Worm (Caenorhabditis elegans) whole organism, mixed stage, embryonic: Measurements from ENCODE around the gene F19D8.2.

Experiments
- bed-3 ChIP-seq: fragments of 200-800 bp; sonication (Bioruptor generic); optimal IDR thresholded peaks from 3 replicates; lab custom pipeline; 2018; ENCODE audit warnings: mild to moderate bottlenecking, missing genetic modification characterization, moderate library complexity, missing compliant biosample characterization
- blmp-1 ChIP-seq: fragments of 150-350 bp; optimal IDR thresholded peaks from 2 replicates; lab custom pipeline; 2014; ENCODE audit warnings: missing biosample characterization, missing genetic modification characterization
- ceh-39 ChIP-seq: fragments of 150-350 bp; optimal IDR thresholded peaks from 2 replicates; lab custom pipeline; 2014; ENCODE audit warnings: missing biosample characterization, missing genetic modification characterization
- ceh-43 ChIP-seq: fragments of 200-800 bp; sonication (Bioruptor generic); optimal IDR thresholded peaks from 2 replicates; lab custom pipeline; 2018; ENCODE audit warnings: mild to moderate bottlenecking, missing genetic modification characterization, moderate library complexity, missing compliant biosample characterization
- ces-1 ChIP-seq: fragments of 150-350 bp; optimal IDR thresholded peaks from 2 replicates; lab custom pipeline; 2014; ENCODE audit warnings: missing biosample characterization, missing genetic modification reagents, missing genetic modification characterization
- cnd-1 ChIP-seq: fragments of 200-800 bp; sonication (Bioruptor generic); optimal IDR thresholded peaks from 2 replicates; lab custom pipeline; 2018; ENCODE audit warnings: mild to moderate bottlenecking, missing genetic modification characterization, missing compliant biosample characterization
- drap-1 ChIP-seq: fragments of 200-800 bp; sonication (Bioruptor generic); optimal IDR thresholded peaks from 3 replicates; lab custom pipeline; 2018; ENCODE audit warnings: mild to moderate bottlenecking, missing genetic modification characterization, missing compliant biosample characterization
- elt-3 ChIP-seq: fragments of 150-350 bp; optimal IDR thresholded peaks from 2 replicates; lab custom pipeline; 2014; ENCODE audit warnings: missing biosample characterization, missing genetic modification characterization
- flh-1 ChIP-seq: fragments of 200-800 bp; sonication (Bioruptor generic); optimal IDR thresholded peaks from 2 replicates; lab custom pipeline; 2018; ENCODE audit warnings: mild to moderate bottlenecking, missing genetic modification characterization, moderate library complexity, missing compliant biosample characterization
- ham-2 ChIP-seq: fragments of 200-800 bp; sonication (Bioruptor generic); optimal IDR thresholded peaks from 2 replicates; lab custom pipeline; 2018; ENCODE audit warnings: mild to moderate bottlenecking, missing genetic modification characterization, missing compliant biosample characterization
- hlh-1 ChIP-seq: fragments of 150-350 bp; optimal IDR thresholded peaks from 2 replicates; lab custom pipeline; 2014; ENCODE audit warnings: missing biosample characterization, missing genetic modification reagents, missing genetic modification characterization
- lin-13 ChIP-seq: fragments of 150-350 bp; optimal IDR thresholded peaks from 2 replicates; lab custom pipeline; 2014; ENCODE audit warnings: missing biosample characterization, missing genetic modification characterization
- lin-32 ChIP-seq: fragments of 200-800 bp; sonication (Bioruptor generic); optimal IDR thresholded peaks from 2 replicates; lab custom pipeline; 2018; ENCODE audit warnings: mild to moderate bottlenecking, missing genetic modification characterization, missing compliant biosample characterization
- lsy-2 ChIP-seq: fragments of 150-350 bp; optimal IDR thresholded peaks from 2 replicates; lab custom pipeline; 2014; ENCODE audit warnings: missing biosample characterization, missing genetic modification characterization
- mab-5 ChIP-seq: fragments of 150-350 bp; optimal IDR thresholded peaks from 2 replicates; lab custom pipeline; 2014; ENCODE audit warnings: missing biosample characterization, missing genetic modification characterization
- mls-2 ChIP-seq: sonication (generic microtip); optimal IDR thresholded peaks from 2 replicates; lab custom pipeline; 2016; ENCODE audit warnings: mild to moderate bottlenecking, missing genetic modification characterization, moderate library complexity, missing compliant biosample characterization
- nhr-12 ChIP-seq: fragments of 150-350 bp; optimal IDR thresholded peaks from 2 replicates; lab custom pipeline; 2014; ENCODE audit warnings: missing biosample characterization, missing genetic modification characterization
- nhr-2 ChIP-seq: fragments of 150-350 bp; optimal IDR thresholded peaks from 2 replicates; lab custom pipeline; 2014; ENCODE audit warnings: missing biosample characterization, missing genetic modification characterization
- nhr-237 ChIP-seq: fragments of 150-350 bp; optimal IDR thresholded peaks from 2 replicates; lab custom pipeline; 2014; ENCODE audit warnings: missing biosample characterization, missing genetic modification characterization
- nhr-28 ChIP-seq: fragments of 150-350 bp; optimal IDR thresholded peaks from 2 replicates; lab custom pipeline; 2014; ENCODE audit warnings: missing biosample characterization, missing genetic modification characterization
- nhr-76 ChIP-seq: sonication (generic microtip); optimal IDR thresholded peaks from 2 replicates; lab custom pipeline; 2017; ENCODE audit warnings: missing biosample characterization, missing genetic modification characterization
- pha-4 ChIP-seq: fragments of 150-350 bp; optimal IDR thresholded peaks from 2 replicates; lab custom pipeline; 2018; ENCODE audit warnings: missing biosample characterization, missing genetic modification reagents, missing genetic modification characterization
- sem-2 ChIP-seq: fragments of 200-800 bp; sonication (Bioruptor generic); optimal IDR thresholded peaks from 2 replicates; lab custom pipeline; 2018; ENCODE audit warnings: mild to moderate bottlenecking, missing genetic modification characterization, missing compliant biosample characterization
- snpc-4 ChIP-seq: fragments of 150-350 bp; optimal IDR thresholded peaks from 2 replicates; lab custom pipeline; 2014; ENCODE audit warnings: missing biosample characterization, missing genetic modification characterization
- sptf-1 ChIP-seq: sonication (generic microtip); optimal IDR thresholded peaks from 2 replicates; lab custom pipeline; 2017; ENCODE audit warnings: mild to moderate bottlenecking, missing genetic modification characterization, moderate library complexity, missing compliant biosample characterization
- tbx-8 ChIP-seq: fragments of 200-800 bp; sonication (Bioruptor generic); optimal IDR thresholded peaks from 2 replicates; lab custom pipeline; 2018; ENCODE audit warnings: mild to moderate bottlenecking, missing genetic modification characterization, moderate library complexity, missing compliant biosample characterization
- unc-120 ChIP-seq: sonication (generic microtip); optimal IDR thresholded peaks from 2 replicates; lab custom pipeline; 2017; ENCODE audit warnings: missing genetic modification characterization, missing compliant biosample characterization; ENCODE audit not compliant: poor library complexity, severe bottlenecking
- unc-39 ChIP-seq: fragments of 150-350 bp; optimal IDR thresholded peaks from 2 replicates; lab custom pipeline; 2014; ENCODE audit warnings: missing biosample characterization, missing genetic modification characterization
- unc-62 ChIP-seq: fragments of 150-350 bp; optimal IDR thresholded peaks from 2 replicates; lab custom pipeline; 2014; ENCODE audit warnings: missing biosample characterization, missing genetic modification reagents, missing genetic modification characterization
- ztf-11 ChIP-seq: fragments of 150-350 bp; optimal IDR thresholded peaks from 2 replicates; lab custom pipeline; 2014; ENCODE audit warnings: missing biosample characterization, missing genetic modification characterization

Gene F19D8.2

DNA sequence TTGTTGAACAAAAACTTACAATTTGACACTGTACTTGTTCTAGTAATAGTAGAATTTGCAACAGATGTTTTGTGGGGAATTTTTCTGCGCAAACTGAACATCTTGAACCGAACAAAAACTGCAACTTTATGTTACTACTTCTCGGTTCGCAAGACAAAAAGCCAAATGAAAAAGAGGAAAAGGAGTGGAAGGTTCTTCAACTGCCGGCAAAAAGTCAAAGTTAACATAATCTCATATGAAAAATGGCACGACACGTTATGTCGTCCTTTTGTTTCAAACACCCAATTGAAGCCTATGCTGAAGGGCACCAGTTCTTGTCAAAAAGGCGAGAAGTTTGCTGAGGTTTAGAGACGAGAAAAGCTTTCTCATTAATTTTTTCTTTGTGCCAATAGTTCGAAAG lies 10.7 kb upstream of the F19D8.2 start, which contains the start of gene twk-23:
Gene twk-23 (minus strand): TSS at position 101 of the 400 bp plus-strand sequence.
- no peak for TF ChIP-seq ham-2
- no peak for TF ChIP-seq snpc-4 (tag; lab: Kevin White, UChicago)
- TF ChIP-seq nhr-12 = no peak
- TF ChIP-seq elt-3 = no peak
- TF ChIP-seq sptf-1 (tag; lab: Kevin White, UChicago) = no peak
- no peak for TF ChIP-seq unc-62 (GFP tag; lab: Kevin White, UChicago)
- no peak for TF ChIP-seq mls-2 (tag; lab: Kevin White, UChicago)
- no peak for TF ChIP-seq tbx-8 (GFP tag; lab: Kevin White, UChicago)
- TF ChIP-seq nhr-237 = no peak
- no peak for TF ChIP-seq sem-2 (GFP tag; lab: Kevin White, UChicago)
- TF ChIP-seq, all 35 proteins: peak for 0

DNA sequence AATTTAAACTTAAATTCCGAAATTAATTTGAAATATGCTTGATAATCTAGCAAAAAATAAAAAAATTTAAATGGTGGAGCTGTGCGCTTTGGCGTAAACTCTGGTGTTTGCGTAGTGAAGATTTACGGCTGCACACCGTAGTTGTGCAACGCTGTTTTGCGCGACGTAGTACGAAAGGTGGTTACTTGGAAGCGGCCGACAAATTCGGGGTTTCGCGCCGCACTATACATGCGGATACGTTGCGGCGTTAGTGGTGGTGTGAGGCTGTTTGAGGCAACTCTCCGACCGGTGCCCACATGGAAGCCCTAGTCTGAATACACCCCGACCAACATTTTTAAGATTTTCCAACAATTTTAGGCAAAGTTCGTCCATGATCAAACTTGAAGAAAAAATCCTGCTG lies 779 bp upstream of the F19D8.2 start:
- TF ChIP-seq pha-4 (tag; lab: Kevin White, UChicago) = no peak
- TF ChIP-seq ztf-11 = no peak
- no peak for TF ChIP-seq elt-3
- TF ChIP-seq unc-39 (tag; lab: Kevin White, UChicago) = no peak
- TF ChIP-seq nhr-2 = no peak
- no peak for TF ChIP-seq ham-2
- TF ChIP-seq ceh-43 = no peak
- no peak for TF ChIP-seq nhr-12
- TF ChIP-seq hlh-1 (tag; lab: Kevin White, UChicago) = no peak
- no peak for TF ChIP-seq ceh-39 (tag; lab: Kevin White, UChicago)
- TF ChIP-seq drap-1 = no peak
- no peak for TF ChIP-seq tbx-8 (GFP tag; lab: Kevin White, UChicago)
- no peak for TF ChIP-seq mab-5
- no peak for TF ChIP-seq sem-2 (GFP tag; lab: Kevin White, UChicago)
- TF ChIP-seq, all 35 proteins: peak for 0

DNA sequence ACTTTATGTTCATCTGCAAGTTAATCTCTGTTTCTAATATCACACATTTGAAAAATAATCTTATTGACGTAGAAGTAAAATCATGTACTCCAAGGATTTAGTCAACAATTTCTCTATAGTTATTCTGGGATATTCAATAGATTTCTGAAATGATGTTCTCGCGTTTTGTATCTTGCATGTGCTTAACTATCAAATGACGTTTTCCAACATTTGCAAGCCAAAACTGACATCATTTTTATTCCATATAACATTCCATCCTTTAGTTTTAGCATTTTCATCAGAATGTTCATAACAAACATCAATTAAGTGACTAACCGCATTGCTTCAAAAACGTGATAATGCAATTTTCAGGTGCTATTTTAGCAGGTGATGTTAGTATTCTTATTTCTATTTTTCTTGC lies 3.8 kb downstream of the F19D8.2 start:
- no peak for TF ChIP-seq mls-2 (tag; lab: Kevin White, UChicago)
- no peak for TF ChIP-seq ceh-43
- no peak for TF ChIP-seq unc-120
- TF ChIP-seq lin-13 (tag; lab: Kevin White, UChicago) = no peak
- TF ChIP-seq flh-1 (GFP tag; lab: Kevin White, UChicago) = no peak
- no peak for TF ChIP-seq nhr-2
- TF ChIP-seq lin-32 = no peak
- TF ChIP-seq mab-5 = no peak
- TF ChIP-seq blmp-1 (tag; lab: Kevin White, UChicago) = no peak
- TF ChIP-seq nhr-76 = no peak
- no peak for TF ChIP-seq ham-2
- no peak for TF ChIP-seq ceh-39 (tag; lab: Kevin White, UChicago)
- no peak for TF ChIP-seq ztf-11
- no peak for TF ChIP-seq lsy-2 (tag; lab: Kevin White, UChicago)

DNA sequence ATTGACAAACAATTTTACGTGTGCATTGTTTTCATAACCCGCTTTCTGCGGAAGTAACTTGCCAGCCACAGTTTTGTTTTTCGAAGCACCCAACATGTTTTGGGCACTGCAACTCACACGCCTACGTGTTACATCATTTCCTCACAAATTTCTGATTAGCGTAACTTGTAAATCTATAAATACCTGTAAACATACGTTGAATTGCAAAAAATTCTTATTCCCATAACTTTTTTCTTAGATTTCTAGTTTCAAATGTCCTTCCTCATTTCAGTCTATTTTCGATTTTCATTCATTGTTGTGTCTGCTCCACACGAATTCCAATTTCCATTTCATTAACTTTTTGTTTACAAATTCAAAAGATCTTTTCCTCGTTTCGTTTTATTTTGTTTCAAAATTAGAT lies 6.1 kb downstream of the F19D8.2 start:
- TF ChIP-seq hlh-1 (tag; lab: Kevin White, UChicago) (no peak), cnd-1 (tag; lab: Kevin White, UChicago) (no peak), nhr-2 (no peak), unc-39 (tag; lab: Kevin White, UChicago) (no peak), bed-3 (GFP tag; lab: Kevin White, UChicago) (no peak), ces-1 (GFP tag; lab: Kevin White, UChicago) (no peak), nhr-28 (tag; lab: Kevin White, UChicago) (no peak), nhr-76 (no peak), sem-2 (GFP tag; lab: Kevin White, UChicago) (no peak)

DNA sequence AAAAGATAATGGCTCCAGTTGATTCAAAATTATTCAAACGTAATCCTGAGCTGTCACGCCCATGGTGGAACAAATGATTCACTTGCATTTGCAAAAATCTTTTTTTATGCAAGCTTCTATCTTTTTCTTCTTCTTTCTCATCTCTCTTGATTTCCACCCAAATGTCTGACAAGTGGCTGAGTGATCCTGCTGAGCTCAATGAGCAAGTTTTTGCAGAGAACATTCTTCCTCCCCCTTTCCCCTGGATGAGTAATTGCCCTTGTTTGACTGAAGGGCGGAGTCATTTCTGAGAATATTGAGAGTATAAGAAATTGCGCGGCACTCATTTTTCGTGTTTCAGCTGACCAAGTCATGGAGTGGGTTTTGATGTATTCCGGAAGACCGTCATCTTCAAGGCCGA lies 7.0 kb downstream of the F19D8.2 start, which contains the start of gene M03B6.1:
Gene M03B6.1 (plus strand): TSS at position 334 of the 400 bp plus-strand sequence.
- no peak for TF ChIP-seq sptf-1 (tag; lab: Kevin White, UChicago)
- peak; percentile 24 for TF ChIP-seq hlh-1 (tag; lab: Kevin White, UChicago)
- TF ChIP-seq unc-62 (GFP tag; lab: Kevin White, UChicago) = peak; percentile 1

DNA sequence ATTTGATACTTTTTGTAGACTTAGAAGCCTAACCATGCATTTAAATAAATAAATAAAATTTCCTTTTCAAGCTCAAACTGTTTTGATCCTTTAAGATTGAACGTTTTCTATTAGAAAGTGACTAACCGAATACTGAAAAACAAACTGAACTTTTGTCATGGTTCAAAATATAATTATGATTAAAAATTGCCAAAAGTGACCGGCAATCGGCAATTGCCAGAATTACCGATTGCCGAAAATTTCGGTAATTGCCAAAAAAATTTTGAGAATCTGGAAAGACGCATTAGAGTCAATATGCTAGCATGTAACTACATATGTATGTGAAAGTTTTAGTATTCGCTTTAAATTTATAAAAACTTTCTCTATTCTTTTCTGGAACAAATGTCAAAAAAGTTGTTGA lies 9.4 kb downstream of the F19D8.2 start, which contains the start of gene M03B6.5:
Gene M03B6.5 (plus strand): TSS at position 301 of the 400 bp plus-strand sequence.
- TF ChIP-seq ham-2 = no peak
- TF ChIP-seq lin-13 (tag; lab: Kevin White, UChicago) = no peak
